Fruit fly (Drosophila melanogaster) whole organism, embryonic: Measurements from ENCODE around the gene CG3566.

Experiments
- CG1024 ChIP-seq: fragments of 200-800 bp; sonication (Bioruptor generic); IDR thresholded peaks from 2 replicates; pipeline ENCODE4 v1.3.6; 2022; ENCODE audit warnings: missing biosample characterization, missing genetic modification characterization
- CG10321 ChIP-seq: fragments of 200-800 bp; sonication (Bioruptor generic); IDR thresholded peaks from 2 replicates; pipeline ENCODE4 v1.3.6; 2022; ENCODE audit warnings: missing biosample characterization, missing genetic modification characterization
- CG11504 ChIP-seq: fragments of 200-800 bp; sonication (Bioruptor generic); optimal IDR thresholded peaks from 3 replicates; lab custom pipeline; 2019; ENCODE audit warnings: missing biosample characterization, mild to moderate bottlenecking, missing genetic modification characterization, moderate library complexity
- CG12769 ChIP-seq: fragments of 200-800 bp; sonication (Bioruptor generic); optimal IDR thresholded peaks from 2 replicates; lab custom pipeline; 2019; ENCODE audit warnings: missing biosample characterization, mild to moderate bottlenecking, missing genetic modification characterization, moderate library complexity
- CG17829 ChIP-seq: fragments of 200-800 bp; optimal IDR thresholded peaks from 2 replicates; lab custom pipeline; 2019; ENCODE audit warnings: missing biosample characterization, mild to moderate bottlenecking, missing genetic modification characterization, moderate library complexity
- CG18764 ChIP-seq: fragments of 200-800 bp; sonication (Bioruptor generic); optimal IDR thresholded peaks from 3 replicates; lab custom pipeline; 2016; ENCODE audit warnings: missing biosample characterization, missing genetic modification characterization
- CG2889 ChIP-seq: fragments of 200-800 bp; sonication (Bioruptor generic); IDR thresholded peaks from 3 replicates; pipeline ENCODE4 v1.3.6; 2022; ENCODE audit warnings: missing biosample characterization, missing genetic modification characterization
- CG31365 ChIP-seq: fragments of 200-800 bp; sonication (Bioruptor generic); optimal IDR thresholded peaks from 2 replicates; lab custom pipeline; 2018; ENCODE audit warnings: missing biosample characterization, mild to moderate bottlenecking, missing genetic modification characterization
- CG33557 ChIP-seq: fragments of 200-800 bp; sonication (Bioruptor generic); optimal IDR thresholded peaks from 2 replicates; lab custom pipeline; 2019; ENCODE audit warnings: missing biosample characterization, mild to moderate bottlenecking, missing genetic modification characterization, moderate library complexity
- CG3995 ChIP-seq: fragments of 200-800 bp; sonication (Bioruptor generic); optimal IDR thresholded peaks from 3 replicates; lab custom pipeline; 2016; ENCODE audit warnings: missing biosample characterization, missing genetic modification characterization
- CG6689 ChIP-seq: fragments of 200-800 bp; sonication (Bioruptor generic); IDR thresholded peaks from 2 replicates; pipeline ENCODE4 v1.3.6; 2022; ENCODE audit warnings: missing biosample characterization, missing genetic modification characterization
- CG6791 ChIP-seq: fragments of 200-800 bp; sonication (Bioruptor generic); IDR thresholded peaks from 3 replicates; pipeline ENCODE4 v1.3.6; 2022; ENCODE audit warnings: missing biosample characterization, missing genetic modification characterization; ENCODE audit not compliant: partially characterized antibody
- CG8765 ChIP-seq: fragments of 200-800 bp; sonication (Bioruptor generic); IDR thresholded peaks from 2 replicates; pipeline ENCODE4 v1.3.6; 2022; ENCODE audit warnings: missing biosample characterization, missing genetic modification characterization
- CG8924 ChIP-seq: fragments of 200-800 bp; optimal IDR thresholded peaks from 3 replicates; lab custom pipeline; 2019; ENCODE audit warnings: missing biosample characterization, mild to moderate bottlenecking, missing genetic modification characterization, moderate library complexity
- CG9727 ChIP-seq: fragments of 200-800 bp; sonication (Bioruptor generic); optimal IDR thresholded peaks from 3 replicates; lab custom pipeline; 2017; ENCODE audit warnings: missing biosample characterization, mild to moderate bottlenecking, missing genetic modification characterization
- Doc3 ChIP-seq: fragments of 200-800 bp; sonication (Bioruptor generic); IDR thresholded peaks from 3 replicates; pipeline ENCODE4 v1.3.6; 2022; ENCODE audit warnings: missing biosample characterization, missing genetic modification characterization; ENCODE audit not compliant: partially characterized antibody
- H2.0 ChIP-seq: fragments of 200-800 bp; sonication (Bioruptor generic); IDR thresholded peaks from 2 replicates; pipeline ENCODE4 v1.3.6; 2022; ENCODE audit warnings: missing biosample characterization, missing genetic modification characterization
- HHEX ChIP-seq: fragments of 200-800 bp; sonication (Bioruptor generic); optimal IDR thresholded peaks from 3 replicates; lab custom pipeline; 2017; ENCODE audit warnings: missing biosample characterization, mild to moderate bottlenecking, missing genetic modification characterization, missing genetic modification reagents
- Hand ChIP-seq: fragments of 200-800 bp; sonication (Bioruptor generic); optimal IDR thresholded peaks from 2 replicates; lab custom pipeline; 2017; ENCODE audit warnings: mild to moderate bottlenecking, missing biosample characterization, missing genetic modification reagents, missing genetic modification characterization
- Mes4 ChIP-seq: fragments of 200-800 bp; sonication (Bioruptor generic); optimal IDR thresholded peaks from 2 replicates; lab custom pipeline; 2016; ENCODE audit warnings: missing biosample characterization, missing genetic modification characterization
- Oli ChIP-seq: fragments of 200-800 bp; sonication (Bioruptor generic); optimal IDR thresholded peaks from 2 replicates; lab custom pipeline; 2018; ENCODE audit warnings: missing biosample characterization, mild to moderate bottlenecking, missing genetic modification characterization, moderate library complexity
- Pdp1 ChIP-seq, 2 experiments: fragments of 200-800 bp; sonication (Bioruptor generic); optimal IDR thresholded peaks; 3 replicates each; lab custom pipeline; 2016; ENCODE audit warnings: missing biosample characterization in 2 of 2, missing genetic modification characterization in 2 of 2, mild to moderate bottlenecking in 1 of 2, moderate library complexity in 1 of 2
- Scr ChIP-seq: fragments of 200-800 bp; sonication (Bioruptor generic); IDR thresholded peaks from 2 replicates; pipeline ENCODE4 v1.3.6; 2022; ENCODE audit warnings: missing biosample characterization, missing genetic modification characterization; ENCODE audit not compliant: partially characterized antibody
- Six4 ChIP-seq: fragments of 200-800 bp; sonication (Bioruptor generic); optimal IDR thresholded peaks from 2 replicates; lab custom pipeline; 2016; ENCODE audit warnings: missing biosample characterization, missing genetic modification characterization
- Sry-β ChIP-seq: fragments of 200-800 bp; sonication (Bioruptor generic); optimal IDR thresholded peaks from 2 replicates; lab custom pipeline; 2018; ENCODE audit warnings: missing biosample characterization, mild to moderate bottlenecking, missing genetic modification characterization, moderate library complexity
- aop ChIP-seq: fragments of 200-800 bp; sonication (Bioruptor generic); IDR thresholded peaks from 2 replicates; pipeline ENCODE4 v1.3.6; 2022; ENCODE audit warnings: missing biosample characterization, missing genetic modification characterization
- az2 ChIP-seq: fragments of 200-800 bp; sonication (Bioruptor generic); optimal IDR thresholded peaks from 3 replicates; lab custom pipeline; 2016; ENCODE audit warnings: missing biosample characterization, missing genetic modification characterization
- btn ChIP-seq: fragments of 200-800 bp; sonication (Bioruptor generic); optimal IDR thresholded peaks from 2 replicates; lab custom pipeline; 2016; ENCODE audit warnings: missing biosample characterization, missing genetic modification characterization
- cg ChIP-seq: fragments of 200-800 bp; sonication (Bioruptor generic); optimal IDR thresholded peaks from 3 replicates; lab custom pipeline; 2019; ENCODE audit warnings: missing biosample characterization, mild to moderate bottlenecking, missing genetic modification characterization, moderate library complexity
- crc ChIP-seq: fragments of 200-800 bp; sonication (Bioruptor generic); optimal IDR thresholded peaks from 2 replicates; lab custom pipeline; 2016; ENCODE audit warnings: missing biosample characterization, missing genetic modification characterization
- crp ChIP-seq, 2 experiments: fragments of 200-800 bp; sonication (Bioruptor generic); optimal IDR thresholded peaks; 2 replicates in 1 of 2; 3 replicates in 1 of 2; lab custom pipeline; 2017; ENCODE audit warnings: missing biosample characterization in 2 of 2, missing genetic modification characterization in 2 of 2, mild to moderate bottlenecking in 1 of 2, moderate library complexity in 1 of 2
- dati ChIP-seq: fragments of 200-800 bp; sonication (Bioruptor generic); IDR thresholded peaks from 2 replicates; pipeline ENCODE4 v1.3.6; 2022; ENCODE audit warnings: missing biosample characterization, missing genetic modification characterization
- dimm ChIP-seq: fragments of 200-800 bp; sonication (Bioruptor generic); IDR thresholded peaks from 2 replicates; pipeline ENCODE4 v1.3.6; 2022; ENCODE audit warnings: missing biosample characterization, missing genetic modification characterization
- dpn ChIP-seq, 2 experiments: fragments of 200-800 bp; sonication (Bioruptor generic); optimal IDR thresholded peaks; 3 replicates each; lab custom pipeline; 2016; ENCODE audit warnings: missing biosample characterization in 2 of 2, missing genetic modification characterization in 2 of 2
- esg ChIP-seq: fragments of 200-800 bp; sonication (Bioruptor generic); conservative IDR thresholded peaks from 2 replicates; pipeline ENCODE4 v1.3.6; 2022; ENCODE audit warnings: missing biosample characterization, missing genetic modification characterization
- fu2 ChIP-seq: fragments of 200-800 bp; sonication (Bioruptor generic); optimal IDR thresholded peaks from 2 replicates; lab custom pipeline; 2016; ENCODE audit warnings: missing biosample characterization, missing genetic modification characterization
- inv ChIP-seq: fragments of 200-800 bp; sonication (Bioruptor generic); IDR thresholded peaks from 2 replicates; pipeline ENCODE4 v1.3.6; 2022; ENCODE audit warnings: missing biosample characterization, missing genetic modification characterization; ENCODE audit not compliant: partially characterized antibody
- nerfin-1 ChIP-seq: fragments of 200-800 bp; sonication (Bioruptor generic); optimal IDR thresholded peaks from 3 replicates; lab custom pipeline; 2019; ENCODE audit warnings: missing biosample characterization, mild to moderate bottlenecking, missing genetic modification characterization, moderate library complexity
- pita ChIP-seq: fragments of 200-800 bp; sonication (Bioruptor generic); optimal IDR thresholded peaks from 2 replicates; lab custom pipeline; 2017; ENCODE audit warnings: missing biosample characterization, mild to moderate bottlenecking, missing genetic modification characterization
- pnt ChIP-seq: fragments of 200-800 bp; sonication (Bioruptor generic); optimal IDR thresholded peaks from 3 replicates; lab custom pipeline; 2016; ENCODE audit warnings: missing biosample characterization, missing genetic modification characterization
- ranshi ChIP-seq: fragments of 200-800 bp; sonication (Bioruptor generic); IDR thresholded peaks from 2 replicates; pipeline ENCODE4 v1.3.6; 2022; ENCODE audit warnings: missing biosample characterization, missing genetic modification characterization
- row ChIP-seq: fragments of 200-800 bp; sonication (Bioruptor generic); IDR thresholded peaks from 3 replicates; pipeline ENCODE4 v1.3.6; 2022; ENCODE audit warnings: missing biosample characterization, missing genetic modification characterization
- scrt ChIP-seq: fragments of 200-800 bp; sonication (Bioruptor generic); optimal IDR thresholded peaks from 2 replicates; lab custom pipeline; 2018; ENCODE audit warnings: missing biosample characterization, mild to moderate bottlenecking, missing genetic modification characterization, moderate library complexity
- shn ChIP-seq: fragments of 200-800 bp; sonication (Bioruptor generic); optimal IDR thresholded peaks from 3 replicates; lab custom pipeline; 2016; ENCODE audit warnings: missing biosample characterization, missing genetic modification characterization
- stc ChIP-seq: fragments of 200-800 bp; sonication (Bioruptor generic); IDR thresholded peaks from 2 replicates; pipeline ENCODE4 v1.3.6; 2022; ENCODE audit warnings: missing biosample characterization, missing genetic modification characterization
- tup ChIP-seq: fragments of 200-800 bp; sonication (Bioruptor generic); optimal IDR thresholded peaks from 2 replicates; lab custom pipeline; 2016; ENCODE audit warnings: missing biosample characterization, mild to moderate bottlenecking, missing genetic modification characterization, moderate library complexity
- tx ChIP-seq: fragments of 200-800 bp; sonication (Bioruptor generic); optimal IDR thresholded peaks from 2 replicates; lab custom pipeline; 2016; ENCODE audit warnings: missing biosample characterization, missing genetic modification characterization
- vnd ChIP-seq: fragments of 200-800 bp; sonication (Bioruptor generic); IDR thresholded peaks from 3 replicates; pipeline ENCODE4 v1.3.6; 2022; ENCODE audit warnings: missing biosample characterization, missing genetic modification characterization; ENCODE audit not compliant: partially characterized antibody
- zf30C ChIP-seq: fragments of 200-800 bp; sonication (Bioruptor generic); optimal IDR thresholded peaks from 3 replicates; lab custom pipeline; 2018; ENCODE audit warnings: missing biosample characterization, mild to moderate bottlenecking, missing genetic modification characterization

Gene CG3566

DNA sequence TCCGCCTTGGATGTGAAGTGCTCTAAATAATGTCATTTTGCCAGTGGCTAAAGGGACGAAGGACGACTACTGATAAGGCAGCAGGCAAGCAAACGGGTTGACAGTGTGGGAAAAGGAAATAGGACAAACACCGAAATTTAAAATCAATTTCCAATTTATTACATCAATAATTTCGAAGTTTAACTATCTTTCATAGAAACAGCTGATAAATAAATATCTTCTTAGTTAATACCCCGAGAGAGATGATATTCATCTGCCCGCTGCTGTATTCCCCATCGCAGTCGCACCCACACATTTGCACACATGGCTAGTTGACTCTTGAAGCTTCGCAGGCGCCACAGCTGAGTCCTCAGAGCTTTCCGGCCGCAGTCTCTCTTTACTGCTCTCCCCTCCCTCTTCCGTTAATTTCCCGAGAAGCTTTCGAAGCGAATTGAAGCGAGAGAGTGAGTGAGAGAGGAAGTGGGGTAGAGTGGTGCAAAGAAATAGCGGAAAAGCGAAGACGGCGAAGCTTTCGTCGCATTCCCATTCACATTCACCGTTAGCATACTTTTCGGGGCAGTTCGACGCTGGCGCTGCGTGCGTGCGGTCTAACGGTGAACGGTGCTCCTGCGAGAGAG, 40.4 kb upstream of the CG3566 start (continued):
- no peak for TF ChIP-seq tx
- no peak for TF ChIP-seq Mes4 (GFP tag; lab: Kevin White, UChicago)
- TF ChIP-seq az2: peak; percentile 40
- TF ChIP-seq Sry-β (GFP tag; lab: Kevin White, UChicago): no peak
- TF ChIP-seq dimm: 0 out of 2 replicates have a peak, but pooled peaks have one; percentile 29
- TF ChIP-seq CG17829: no peak
- TF ChIP-seq aop (GFP tag; lab: Robert Waterston, UW): no peak
- TF ChIP-seq H2.0: peak; percentile 33; the same call in 1 of the 2 replicates
- no peak for TF ChIP-seq cg (GFP tag; lab: Kevin White, UChicago)
- no peak for TF ChIP-seq CG10321 (GFP tag; lab: Robert Waterston, UW)
- no peak for TF ChIP-seq inv
- TF ChIP-seq CG6791 (GFP tag; lab: Robert Waterston, UW): no peak
- peak; percentile 57 for TF ChIP-seq nerfin-1 (tag; lab: Kevin White, UChicago)
- TF ChIP-seq dpn (GFP tag; optimal IDR thresholded peaks at IDR 0.05; lab: Kevin White, UChicago): peak; percentile 26 to 60
- peak; percentile 73 for TF ChIP-seq HHEX (GFP tag; lab: Kevin White, UChicago)
- TF ChIP-seq Oli (tag; lab: Kevin White, UChicago): peak; percentile 58
- peak; percentile 57 for TF ChIP-seq CG9727 (GFP tag; lab: Kevin White, UChicago)
- TF ChIP-seq CG18764 (GFP tag; lab: Kevin White, UChicago): no peak
- peak; percentile 46 for TF ChIP-seq CG8924 (tag; lab: Kevin White, UChicago)
- TF ChIP-seq tup (GFP tag; lab: Kevin White, UChicago): no peak
- TF ChIP-seq CG6689 (GFP tag; lab: Robert Waterston, UW): peak; percentile 59
- TF ChIP-seq CG33557: no peak
- no peak for TF ChIP-seq dati (GFP tag; lab: Robert Waterston, UW)
- no peak for TF ChIP-seq crc (GFP tag; lab: Kevin White, UChicago)
- TF ChIP-seq Doc3 (GFP tag; lab: Robert Waterston, UW): no peak
- TF ChIP-seq zf30C (GFP tag; lab: Kevin White, UChicago): no peak
- no peak for TF ChIP-seq pnt (GFP tag; lab: Kevin White, UChicago)
- peak in 1 of 2 experiments; percentile 26 for TF ChIP-seq crp (GFP tag; optimal IDR thresholded peaks at IDR 0.05; lab: Kevin White, UChicago)
- TF ChIP-seq Scr (GFP tag; lab: Robert Waterston, UW): no peak
- TF ChIP-seq ranshi (GFP tag; lab: Robert Waterston, UW): peak; percentile 70
- TF ChIP-seq CG11504: peak; percentile 73
- TF ChIP-seq shn (GFP tag; lab: Kevin White, UChicago): no peak
- TF ChIP-seq vnd: no peak
- TF ChIP-seq row (GFP tag; lab: Robert Waterston, UW): peak; percentile 83
- peak; percentile 68 for TF ChIP-seq stc (GFP tag; lab: Robert Waterston, UW)
- TF ChIP-seq Six4 (GFP tag; lab: Kevin White, UChicago): peak; percentile 28
- peak; percentile 62 for TF ChIP-seq esg (GFP tag; lab: Robert Waterston, UW)
- peak; percentile 58; the same call in 1 of the 3 replicates for TF ChIP-seq CG2889
- no peak for TF ChIP-seq pita (GFP tag; lab: Kevin White, UChicago)
- TF ChIP-seq CG1024 (GFP tag; lab: Robert Waterston, UW): no peak
- TF ChIP-seq CG8765 (GFP tag; lab: Robert Waterston, UW): no peak
- TF ChIP-seq CG12769 (tag; lab: Kevin White, UChicago): peak; percentile 83
- no peak for TF ChIP-seq btn (GFP tag; lab: Kevin White, UChicago)
- TF ChIP-seq Pdp1 (GFP tag; optimal IDR thresholded peaks at IDR 0.05; lab: Kevin White, UChicago): peak in 1 of 2 experiments; percentile 25
- TF ChIP-seq scrt (GFP tag; lab: Kevin White, UChicago): peak; percentile 48
- no peak for TF ChIP-seq CG31365 (tag; lab: Kevin White, UChicago)
- TF ChIP-seq fu2 (GFP tag; lab: Kevin White, UChicago): peak; percentile 28
- peak; percentile 79 for TF ChIP-seq Hand (GFP tag; lab: Kevin White, UChicago)
- peak; percentile 7 for TF ChIP-seq CG3995 (GFP tag; lab: Kevin White, UChicago)
